Fruit fly (Drosophila melanogaster) whole organism, embryonic: ENCODE measurements around the gene Kr-h1.

Source experiments
- CG11085 ChIP-seq: fragments of 200-800 bp; sonication (Bioruptor generic); IDR thresholded peaks from 2 replicates; pipeline ENCODE4 v1.3.6; 2022; ENCODE audit warnings: missing biosample characterization, missing genetic modification characterization
- CG31365 ChIP-seq: fragments of 200-800 bp; sonication (Bioruptor generic); optimal IDR thresholded peaks from 2 replicates; lab custom pipeline; 2018; ENCODE audit warnings: missing biosample characterization, mild to moderate bottlenecking, missing genetic modification characterization
- br ChIP-seq: fragments of >200 bp; optimal IDR thresholded peaks from 2 replicates; lab custom pipeline; 2017
- vvl ChIP-seq: fragments of 200-800 bp; sonication (Bioruptor generic); IDR thresholded peaks from 2 replicates; pipeline ENCODE4 v1.3.6; 2022; ENCODE audit warnings: missing biosample characterization, missing genetic modification characterization

- TF ChIP-seq CG11085 (GFP tag; lab: Robert Waterston, UW) (no peak), br (lab: Kevin White, UChicago) (no peak), vvl (no peak), CG31365 (tag; lab: Kevin White, UChicago) (no peak)
Observed at dm6 chr2L:6076829-6077364, 5.5 kb upstream of the Kr-h1 start.
